Worm (Caenorhabditis elegans) whole organism, L4 larva: ENCODE data around the gene smex-1.

Source experiments
- F10B5.3 ChIP-seq: sonication (generic microtip); optimal IDR thresholded peaks from 2 replicates; lab custom pipeline; 2016; ENCODE audit warnings: mild to moderate bottlenecking, missing genetic modification characterization, missing compliant biosample characterization
- F49E8.2 ChIP-seq: sonication (generic microtip); optimal IDR thresholded peaks from 2 replicates; lab custom pipeline; 2016; ENCODE audit warnings: missing compliant biosample characterization, mild to moderate bottlenecking, missing genetic modification characterization, borderline replicate concordance
- Y105C5A.15 ChIP-seq: fragments of 200-800 bp; sonication (Bioruptor generic); IDR thresholded peaks from 2 replicates; pipeline ENCODE4 v1.3.6; 2022; ENCODE audit warnings: missing genetic modification characterization, missing compliant biosample characterization
- Y48G9A.11 ChIP-seq: fragments of 200-800 bp; sonication (Bioruptor generic); IDR thresholded peaks from 2 replicates; pipeline ENCODE4 v1.3.6; 2022; ENCODE audit warnings: missing genetic modification reagents, missing genetic modification characterization, missing compliant biosample characterization
- Y5F2A.4 ChIP-seq: fragments of 200-800 bp; sonication (Bioruptor generic); optimal IDR thresholded peaks from 2 replicates; lab custom pipeline; 2018; ENCODE audit warnings: mild to moderate bottlenecking, missing genetic modification characterization, missing compliant biosample characterization
- Y75B8A.6 ChIP-seq: fragments of 200-800 bp; sonication (Bioruptor generic); IDR thresholded peaks from 2 replicates; pipeline ENCODE4 v1.3.6; 2022; ENCODE audit warnings: missing genetic modification reagents, missing genetic modification characterization, missing compliant biosample characterization
- ama-1 ChIP-seq: fragments of 150-350 bp; optimal IDR thresholded peaks from 2 replicates; lab custom pipeline; 2014; ENCODE audit warnings: inconsistent platforms, mixed read lengths
- ceh-28 ChIP-seq: fragments of 150-350 bp; optimal IDR thresholded peaks from 2 replicates; lab custom pipeline; 2014; ENCODE audit warnings: missing biosample characterization, missing genetic modification reagents, missing genetic modification characterization
- ceh-32 ChIP-seq: sonication (generic microtip); optimal IDR thresholded peaks from 2 replicates; lab custom pipeline; 2016; ENCODE audit warnings: mild to moderate bottlenecking, missing genetic modification characterization, missing compliant biosample characterization; ENCODE audit not compliant: poor library complexity
- ceh-44 ChIP-seq: fragments of 200-800 bp; sonication (Bioruptor generic); IDR thresholded peaks from 2 replicates; pipeline ENCODE4 v1.3.6; 2022; ENCODE audit warnings: missing genetic modification reagents, missing genetic modification characterization, missing compliant biosample characterization
- ceh-82 ChIP-seq: sonication (generic microtip); optimal IDR thresholded peaks from 2 replicates; lab custom pipeline; 2017; ENCODE audit warnings: missing biosample characterization, missing genetic modification characterization
- cey-2 ChIP-seq: sonication (generic microtip); optimal IDR thresholded peaks from 3 replicates; lab custom pipeline; 2017; ENCODE audit warnings: missing genetic modification characterization, mild to moderate bottlenecking, missing compliant biosample characterization, antibody characterized with exemption, borderline replicate concordance; ENCODE audit not compliant: insufficient read depth
- daf-12 ChIP-seq: fragments of 150-350 bp; optimal IDR thresholded peaks from 2 replicates; lab custom pipeline; 2014; ENCODE audit warnings: missing biosample characterization, missing genetic modification reagents, missing genetic modification characterization
- daf-16 ChIP-seq, 3 experiments: sonication (generic microtip); optimal IDR thresholded peaks; 2 replicates each; lab custom pipeline; 2016 to 2017; ENCODE audit warnings: missing genetic modification characterization in 3 of 3, missing genetic modification reagents in 3 of 3, mild to moderate bottlenecking in 2 of 3, missing compliant biosample characterization in 2 of 3, missing biosample characterization in 1 of 3, moderate library complexity in 1 of 3
- daf-8 ChIP-seq: fragments of 200-800 bp; sonication (Bioruptor generic); IDR thresholded peaks from 2 replicates; pipeline ENCODE4 v1.3.6; 2022; ENCODE audit warnings: missing genetic modification characterization, missing compliant biosample characterization
- dmd-6 ChIP-seq: fragments of 200-800 bp; sonication (Bioruptor generic); IDR thresholded peaks from 2 replicates; pipeline ENCODE4 v1.3.6; 2022; ENCODE audit warnings: missing genetic modification reagents, missing genetic modification characterization, missing compliant biosample characterization
- dmd-9 ChIP-seq: fragments of 200-800 bp; sonication (Bioruptor generic); IDR thresholded peaks from 2 replicates; pipeline ENCODE4 v1.3.6; 2022; ENCODE audit warnings: missing genetic modification reagents, missing genetic modification characterization, missing compliant biosample characterization
- dpl-1 ChIP-seq: fragments of 150-350 bp; optimal IDR thresholded peaks from 2 replicates; lab custom pipeline; 2014; ENCODE audit warnings: missing biosample characterization, missing genetic modification reagents, missing genetic modification characterization
- dve-1 ChIP-seq: sonication (generic microtip); optimal IDR thresholded peaks from 2 replicates; lab custom pipeline; 2017; ENCODE audit warnings: antibody characterized with exemption, mild to moderate bottlenecking, missing genetic modification characterization, missing compliant biosample characterization; ENCODE audit not compliant: insufficient read depth
- egl-27 ChIP-seq: sonication (generic microtip); optimal IDR thresholded peaks from 3 replicates; lab custom pipeline; 2017; ENCODE audit warnings: missing biosample characterization, missing genetic modification reagents, missing genetic modification characterization
- fkh-10 ChIP-seq: fragments of 150-350 bp; optimal IDR thresholded peaks from 2 replicates; lab custom pipeline; 2014; ENCODE audit warnings: missing biosample characterization, missing genetic modification reagents, missing genetic modification characterization
- fos-1 ChIP-seq: fragments of 150-350 bp; optimal IDR thresholded peaks from 2 replicates; lab custom pipeline; 2014; ENCODE audit warnings: missing biosample characterization, missing genetic modification characterization
- hlh-11 ChIP-seq: fragments of 200-800 bp; sonication (Bioruptor generic); optimal IDR thresholded peaks from 2 replicates; lab custom pipeline; 2018; ENCODE audit warnings: mild to moderate bottlenecking, missing genetic modification characterization, missing compliant biosample characterization
- jun-1 ChIP-seq: fragments of 150-350 bp; optimal IDR thresholded peaks from 2 replicates; lab custom pipeline; 2014; ENCODE audit warnings: missing biosample characterization, missing genetic modification reagents, missing genetic modification characterization
- lin-38 ChIP-seq: fragments of 200-800 bp; sonication (Bioruptor generic); IDR thresholded peaks from 2 replicates; pipeline ENCODE4 v1.3.6; 2022; ENCODE audit warnings: missing genetic modification reagents, missing genetic modification characterization, missing compliant biosample characterization
- madf-5 ChIP-seq, 2 experiments: fragments of 200-800 bp; sonication (Bioruptor generic); IDR thresholded peaks; 2 replicates each; pipeline ENCODE4 v1.3.6; 2022; ENCODE audit warnings: missing compliant biosample characterization in 2 of 2, missing genetic modification characterization in 2 of 2
- mdl-1 ChIP-seq, 2 experiments: fragments of 150-350 bp in 1 of 2; sonication (generic microtip) in 1 of 2; optimal IDR thresholded peaks; 2 replicates each; lab custom pipeline; 2014 to 2017; ENCODE audit warnings: missing biosample characterization in 2 of 2, missing genetic modification characterization in 2 of 2
- mep-1 ChIP-seq: fragments of 150-350 bp; sonication (generic microtip); optimal IDR thresholded peaks from 3 replicates; lab custom pipeline; 2014; ENCODE audit warnings: missing biosample characterization, missing genetic modification characterization
- mes-2 ChIP-seq: sonication (generic microtip); optimal IDR thresholded peaks from 2 replicates; lab custom pipeline; 2016; ENCODE audit warnings: missing genotype, mild to moderate bottlenecking, missing genetic modification characterization, missing compliant biosample characterization; ENCODE audit not compliant: poor library complexity, severe bottlenecking
- mxl-2 ChIP-seq: fragments of 200-800 bp; sonication (Bioruptor generic); conservative IDR thresholded peaks from 2 replicates; pipeline ENCODE4 v1.3.6; 2022; ENCODE audit warnings: missing genetic modification reagents, missing genetic modification characterization, missing compliant biosample characterization
- nhr-111 ChIP-seq: fragments of 200-800 bp; sonication (Bioruptor generic); optimal IDR thresholded peaks from 2 replicates; lab custom pipeline; 2018; ENCODE audit warnings: mild to moderate bottlenecking, missing genetic modification characterization, missing compliant biosample characterization
- nhr-41 ChIP-seq: fragments of 200-800 bp; sonication (Bioruptor generic); IDR thresholded peaks from 2 replicates; pipeline ENCODE4 v1.3.6; 2022; ENCODE audit warnings: missing genetic modification reagents, missing genetic modification characterization, missing compliant biosample characterization
- nhr-6 ChIP-seq: fragments of 150-350 bp; optimal IDR thresholded peaks from 2 replicates; lab custom pipeline; 2014; ENCODE audit warnings: missing biosample characterization, missing genetic modification characterization
- php-3 ChIP-seq: fragments of 200-800 bp; sonication (Bioruptor generic); IDR thresholded peaks from 2 replicates; pipeline ENCODE4 v1.3.6; 2022; ENCODE audit warnings: missing genetic modification reagents, missing genetic modification characterization, missing compliant biosample characterization
- pqm-1 ChIP-seq: sonication (generic microtip); optimal IDR thresholded peaks from 2 replicates; lab custom pipeline; 2017; ENCODE audit warnings: missing biosample characterization, missing genetic modification characterization
- snpc-4 ChIP-seq: fragments of 150-350 bp; optimal IDR thresholded peaks from 2 replicates; lab custom pipeline; 2014; ENCODE audit warnings: missing biosample characterization, missing genetic modification characterization
- unc-62 ChIP-seq, 3 experiments: fragments of 150-350 bp in 1 of 3; sonication (generic microtip); optimal IDR thresholded peaks in 2 of 3; peaks in 1 of 3; 1 replicate in 1 of 3; 2 replicates in 2 of 3; lab custom pipeline; 2014 to 2017; ENCODE audit warnings: missing biosample characterization in 3 of 3, missing genetic modification characterization in 3 of 3, missing genetic modification reagents in 3 of 3, missing genotype in 1 of 3
- zip-11 ChIP-seq: fragments of 200-800 bp; sonication (Bioruptor generic); IDR thresholded peaks from 2 replicates; pipeline ENCODE4 v1.3.6; 2022; ENCODE audit warnings: missing genetic modification characterization, missing compliant biosample characterization
- ztf-11 ChIP-seq: fragments of 150-350 bp; optimal IDR thresholded peaks from 2 replicates; lab custom pipeline; 2014; ENCODE audit warnings: missing biosample characterization, missing genetic modification characterization
- ztf-7 ChIP-seq: fragments of 150-350 bp; optimal IDR thresholded peaks from 2 replicates; lab custom pipeline; 2014; ENCODE audit warnings: missing biosample characterization, missing genetic modification characterization

The smex-1 gene

DNA sequence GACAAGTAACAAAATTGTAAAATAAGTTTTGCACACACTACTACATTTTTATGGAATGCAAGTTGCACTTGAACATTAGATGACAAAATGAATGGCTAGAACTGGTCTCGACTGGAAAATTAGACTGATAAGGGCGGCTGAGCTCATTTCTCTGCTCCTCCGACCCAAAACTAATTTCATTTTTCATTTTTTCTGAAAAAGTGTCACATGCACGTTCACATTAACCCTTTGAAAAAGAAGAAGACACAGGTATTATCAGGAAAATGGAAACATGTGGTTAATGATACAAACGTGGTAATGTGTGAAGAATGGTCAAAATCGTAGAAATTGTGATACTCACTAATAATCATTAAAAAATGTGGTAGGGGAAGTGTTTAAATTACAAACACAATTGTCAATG lies 11.2 kb upstream of the smex-1 start (continued):
- TF ChIP-seq ceh-32 (tag; lab: Kevin White, UChicago) (no peak), snpc-4 (no peak), fos-1 (tag; lab: Kevin White, UChicago) (no peak), Y75B8A.6 (GFP tag; lab: Robert Waterston, UW) (no peak), unc-62 (GFP tag; optimal IDR thresholded peaks at IDR 0.05 in 1 of 2; lab: Kevin White, UChicago) (peak in 1 of 2 experiments; percentile 90), unc-62 (tag; optimal IDR thresholded peaks at IDR 0.05; lab: Kevin White, UChicago) (no peak), F10B5.3 (no peak), daf-16 (GFP tag; optimal IDR thresholded peaks at IDR 0.05; lab: Kevin White, UChicago) (no peak), daf-16 (tag; optimal IDR thresholded peaks at IDR 0.05; lab: Kevin White, UChicago) (peak; percentile 55)
- TF ChIP-seq, all 104 proteins: peak for 10

DNA sequence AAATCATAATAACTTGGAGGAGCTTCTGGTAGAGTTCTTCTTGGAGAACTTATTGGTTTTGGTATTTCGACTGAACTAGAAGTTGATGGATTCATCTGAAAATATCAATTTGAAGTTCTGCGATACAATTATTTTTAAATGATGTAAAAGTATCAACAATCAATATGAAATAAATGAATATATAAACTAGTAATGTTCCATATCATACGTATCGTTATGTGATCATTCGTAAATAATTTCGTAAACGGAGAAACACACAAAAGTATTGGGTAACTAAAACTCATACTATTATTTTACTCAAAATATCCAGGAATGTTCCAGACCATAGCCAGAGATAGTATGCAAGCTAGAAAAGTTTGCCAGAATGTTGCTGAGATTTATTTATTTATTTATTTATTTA lies 10.6 kb upstream of the smex-1 start, which contains the start of gene W02D7.8:
TSS of gene W02D7.8 (minus strand) at position 101 of the 400 bp plus-strand sequence.
- TF ChIP-seq daf-8 (GFP tag; lab: Robert Waterston, UW) (no peak), F49E8.2 (tag; lab: Kevin White, UChicago) (no peak), Y105C5A.15 (GFP tag; lab: Robert Waterston, UW) (no peak), fkh-10 (GFP tag; lab: Kevin White, UChicago) (no peak), Y48G9A.11 (GFP tag; lab: Robert Waterston, UW) (no peak), ceh-82 (tag; lab: Kevin White, UChicago) (no peak), php-3 (GFP tag; lab: Robert Waterston, UW) (no peak), Y5F2A.4 (no peak)
- TF ChIP-seq, all 104 proteins: peak for 0

DNA sequence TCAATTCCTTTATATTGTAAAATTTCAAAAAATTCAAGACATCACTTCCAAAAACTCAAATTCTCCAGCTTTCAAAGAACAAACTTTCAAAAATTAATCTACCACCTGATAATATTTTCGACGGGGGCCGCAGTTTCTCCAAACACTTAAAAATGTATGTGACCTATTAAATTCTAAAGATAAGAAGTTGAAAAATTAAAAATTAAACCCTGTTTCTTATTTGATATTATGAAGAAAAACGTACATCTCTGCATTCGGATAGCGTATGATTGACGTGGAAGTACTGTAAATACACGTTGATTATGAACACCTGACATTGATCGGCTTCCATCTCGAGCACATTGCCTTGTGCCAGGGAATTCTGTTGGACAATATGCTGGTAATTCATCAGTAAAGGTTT lies 10.2 kb upstream of the smex-1 start:
- TF ChIP-seq pqm-1 (tag; lab: Kevin White, UChicago) (peak; percentile 46), egl-27 (tag; lab: Kevin White, UChicago) (no peak), nhr-41 (no peak), mes-2 (no peak), dmd-9 (no peak), hlh-11 (tag; lab: Kevin White, UChicago) (no peak), dve-1 (tag; lab: Kevin White, UChicago) (peak; percentile 43), madf-5 (GFP tag; IDR thresholded peaks at IDR 0.05; lab: Robert Waterston, UW) (no peak), ceh-28 (tag; lab: Kevin White, UChicago) (no peak), dmd-6 (GFP tag; lab: Robert Waterston, UW) (peak; percentile 74), nhr-111 (GFP tag; lab: Kevin White, UChicago) (no peak), zip-11 (no peak), daf-16 (GFP tag; optimal IDR thresholded peaks at IDR 0.05; lab: Kevin White, UChicago) (no peak), daf-16 (tag; optimal IDR thresholded peaks at IDR 0.05; lab: Kevin White, UChicago) (peak; percentile 38), jun-1 (tag; lab: Kevin White, UChicago) (no peak), ceh-44 (GFP tag; lab: Robert Waterston, UW) (no peak)

DNA sequence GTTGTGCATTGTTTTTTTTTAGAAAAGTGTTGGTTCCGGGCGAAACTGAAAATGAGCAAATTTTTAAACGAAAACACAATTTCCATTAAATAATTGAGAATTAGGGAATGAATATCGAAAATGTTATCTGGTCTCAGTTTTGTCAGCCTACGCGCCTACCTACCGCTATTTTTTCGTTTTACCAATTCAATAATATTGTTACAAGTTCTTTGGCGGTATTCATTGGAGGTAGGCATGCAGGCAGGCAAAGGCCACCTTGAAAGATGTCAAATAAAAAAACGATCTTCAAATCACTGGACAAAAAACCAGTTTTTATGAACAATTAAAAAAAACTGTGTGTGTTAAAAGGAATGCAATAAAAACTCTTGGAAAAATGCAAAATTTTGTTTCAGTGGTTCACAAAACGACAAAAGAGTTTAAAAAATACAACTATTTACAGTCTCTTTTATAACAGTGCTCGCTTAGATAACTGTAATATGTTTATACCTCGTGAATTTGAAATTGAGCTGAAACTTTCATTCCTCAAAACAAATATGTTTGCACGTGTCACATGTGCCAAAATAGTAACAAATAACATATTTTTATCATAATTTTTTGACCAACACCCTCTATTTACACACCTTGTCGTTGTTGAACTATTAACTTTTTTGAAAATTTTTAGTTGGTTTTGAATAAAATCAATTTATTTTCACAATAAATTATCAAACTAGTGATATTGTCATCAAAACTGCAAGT lies 8.9 kb upstream of the smex-1 start, which contains the start of gene W02D7.11:
TSS of gene W02D7.11 (minus strand) at position 51 of the 735 bp plus-strand sequence.
- no peak for TF ChIP-seq egl-27 (tag; lab: Kevin White, UChicago)
- peak; percentile 5 for TF ChIP-seq dve-1 (tag; lab: Kevin White, UChicago)
- no peak for TF ChIP-seq daf-16 (GFP tag; optimal IDR thresholded peaks at IDR 0.05; lab: Kevin White, UChicago)
- TF ChIP-seq daf-16 (tag; optimal IDR thresholded peaks at IDR 0.05; lab: Kevin White, UChicago), result peak; percentile 66

DNA sequence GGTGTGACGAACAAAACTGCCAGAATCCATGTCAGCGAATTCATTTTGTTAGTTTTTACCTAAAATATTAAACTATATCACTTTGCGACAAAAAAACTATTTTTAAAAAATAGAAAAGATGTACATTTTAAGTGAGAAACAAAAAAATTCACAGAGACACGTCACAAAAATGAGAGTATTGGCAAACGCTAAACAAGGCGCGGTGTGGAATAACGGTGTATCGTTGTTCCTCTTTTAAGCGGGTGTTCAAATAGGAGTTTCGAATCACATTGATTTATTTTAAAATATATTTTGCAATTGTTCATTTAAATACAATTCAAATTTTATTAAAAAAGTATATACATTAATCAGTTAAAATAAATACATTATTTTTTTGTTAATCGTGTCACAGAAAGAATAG lies 6.8 kb upstream of the smex-1 start, which contains the start of gene sel-9:
TSS of gene sel-9 (minus strand) at position 59 of the 400 bp plus-strand sequence.
- no peak for TF ChIP-seq ama-1
- TF ChIP-seq mxl-2, result no peak
- TF ChIP-seq nhr-6 (tag; lab: Kevin White, UChicago), result no peak
- no peak for TF ChIP-seq nhr-111 (GFP tag; lab: Kevin White, UChicago)
- no peak for TF ChIP-seq fos-1 (tag; lab: Kevin White, UChicago)
- TF ChIP-seq mep-1 (tag; lab: Kevin White, UChicago), result peak; percentile 45
- no peak for TF ChIP-seq Y5F2A.4
- no peak for TF ChIP-seq daf-12
- TF ChIP-seq pqm-1 (tag; lab: Kevin White, UChicago), result no peak
- no peak for TF ChIP-seq cey-2 (tag; lab: Kevin White, UChicago)
- TF ChIP-seq ztf-11 (tag; lab: Kevin White, UChicago), result no peak
- TF ChIP-seq daf-8 (GFP tag; lab: Robert Waterston, UW), result no peak
- no peak for TF ChIP-seq mdl-1 (tag; optimal IDR thresholded peaks at IDR 0.05; lab: Kevin White, UChicago)
- no peak for TF ChIP-seq lin-38 (GFP tag; lab: Robert Waterston, UW)
- peak; percentile 89 for TF ChIP-seq dpl-1 (GFP tag; lab: Kevin White, UChicago)
- TF ChIP-seq ztf-7 (tag; lab: Kevin White, UChicago), result no peak
- no peak for TF ChIP-seq F49E8.2 (tag; lab: Kevin White, UChicago)
